Fruit fly (Drosophila melanogaster) whole organism, embryonic: Measurements from ENCODE around the gene CG33932.

Experiments used
- Bgb ChIP-seq: fragments of 200-800 bp; sonication (Bioruptor generic); IDR thresholded peaks from 2 replicates; pipeline ENCODE4 v1.3.6; 2022; ENCODE audit warnings: missing biosample characterization, missing genetic modification characterization; ENCODE audit not compliant: partially characterized antibody
- CG10147 ChIP-seq: fragments of 200-800 bp; sonication (Bioruptor generic); optimal IDR thresholded peaks from 2 replicates; lab custom pipeline; 2019; ENCODE audit warnings: missing biosample characterization, mild to moderate bottlenecking, missing genetic modification characterization, moderate library complexity
- CG12769 ChIP-seq: fragments of 200-800 bp; sonication (Bioruptor generic); optimal IDR thresholded peaks from 2 replicates; lab custom pipeline; 2019; ENCODE audit warnings: missing biosample characterization, mild to moderate bottlenecking, missing genetic modification characterization, moderate library complexity
- CG13894 ChIP-seq: fragments of 200-800 bp; sonication (Bioruptor generic); optimal IDR thresholded peaks from 3 replicates; lab custom pipeline; 2018; ENCODE audit warnings: missing biosample characterization, mild to moderate bottlenecking, missing genetic modification characterization, moderate library complexity
- CG15269 ChIP-seq: fragments of 200-800 bp; sonication (Bioruptor generic); optimal IDR thresholded peaks from 2 replicates; lab custom pipeline; 2018; ENCODE audit warnings: missing biosample characterization, mild to moderate bottlenecking, missing genetic modification characterization, moderate library complexity
- CG15696 ChIP-seq: fragments of 200-800 bp; sonication (Bioruptor generic); optimal IDR thresholded peaks from 2 replicates; lab custom pipeline; 2019; ENCODE audit warnings: missing biosample characterization, mild to moderate bottlenecking, missing genetic modification characterization, moderate library complexity
- CG17385 ChIP-seq: fragments of 200-800 bp; sonication (Bioruptor generic); optimal IDR thresholded peaks from 3 replicates; lab custom pipeline; 2018; ENCODE audit warnings: missing biosample characterization, mild to moderate bottlenecking, missing genetic modification characterization
- CG30020 ChIP-seq: fragments of 200-800 bp; optimal IDR thresholded peaks from 2 replicates; lab custom pipeline; 2019; ENCODE audit warnings: missing biosample characterization, mild to moderate bottlenecking, missing genetic modification characterization, moderate library complexity
- CG3065 ChIP-seq: fragments of 200-800 bp; sonication (Bioruptor generic); optimal IDR thresholded peaks from 2 replicates; lab custom pipeline; 2016; ENCODE audit warnings: missing biosample characterization, missing genetic modification characterization
- CG32767 ChIP-seq: fragments of 200-800 bp; sonication (Bioruptor generic); IDR thresholded peaks from 2 replicates; pipeline ENCODE4 v1.3.6; 2022; ENCODE audit warnings: missing biosample characterization, missing genetic modification characterization
- CG6683 ChIP-seq: fragments of 200-800 bp; sonication (Bioruptor generic); optimal IDR thresholded peaks from 2 replicates; lab custom pipeline; 2017; ENCODE audit warnings: missing biosample characterization, mild to moderate bottlenecking, missing genetic modification characterization, missing genetic modification reagents
- CG6854 ChIP-seq: fragments of 200-800 bp; sonication (Bioruptor generic); optimal IDR thresholded peaks from 3 replicates; lab custom pipeline; 2017; ENCODE audit warnings: missing biosample characterization, mild to moderate bottlenecking, missing genetic modification characterization
- CG7745 ChIP-seq: fragments of 200-800 bp; sonication (Bioruptor generic); optimal IDR thresholded peaks from 2 replicates; lab custom pipeline; 2018; ENCODE audit warnings: missing biosample characterization, mild to moderate bottlenecking, missing genetic modification characterization, moderate library complexity
- CG7839 ChIP-seq: fragments of 200-800 bp; sonication (Bioruptor generic); optimal IDR thresholded peaks from 3 replicates; lab custom pipeline; 2018; ENCODE audit warnings: missing biosample characterization, mild to moderate bottlenecking, missing genetic modification characterization, moderate library complexity
- CG7987 ChIP-seq: fragments of 200-800 bp; sonication (Bioruptor generic); optimal IDR thresholded peaks from 2 replicates; lab custom pipeline; 2018; ENCODE audit warnings: missing biosample characterization, mild to moderate bottlenecking, missing genetic modification characterization, moderate library complexity
- CG8388 ChIP-seq: fragments of 200-800 bp; sonication (Bioruptor generic); optimal IDR thresholded peaks from 2 replicates; lab custom pipeline; 2019; ENCODE audit warnings: missing biosample characterization, mild to moderate bottlenecking, missing genetic modification characterization, moderate library complexity
- CG9437 ChIP-seq: fragments of 200-800 bp; sonication (Bioruptor generic); optimal IDR thresholded peaks from 2 replicates; lab custom pipeline; 2018; ENCODE audit warnings: missing biosample characterization, mild to moderate bottlenecking, missing genetic modification characterization
- CHES-1-like ChIP-seq: fragments of 200-800 bp; sonication (Bioruptor generic); optimal IDR thresholded peaks from 2 replicates; lab custom pipeline; 2016; ENCODE audit warnings: missing biosample characterization, missing genetic modification characterization
- Ets65A ChIP-seq: fragments of 200-800 bp; sonication (Bioruptor generic); peaks from one replicate; lab custom pipeline; 2016; ENCODE audit warnings: missing biosample characterization, missing genetic modification characterization
- Gug ChIP-seq: fragments of 200-800 bp; sonication (Bioruptor generic); IDR thresholded peaks from 4 replicates; pipeline ENCODE4 v1.3.6; 2022; ENCODE audit warnings: missing biosample characterization, missing genetic modification characterization
- HLHmδ ChIP-seq: fragments of 200-800 bp; sonication (Bioruptor generic); optimal IDR thresholded peaks from 2 replicates; lab custom pipeline; 2018; ENCODE audit warnings: missing biosample characterization, mild to moderate bottlenecking, missing genetic modification characterization, moderate library complexity
- Hmr ChIP-seq: fragments of 200-800 bp; sonication (Bioruptor generic); optimal IDR thresholded peaks from 3 replicates; lab custom pipeline; 2017; ENCODE audit warnings: mild to moderate bottlenecking, missing biosample characterization, missing genetic modification reagents, missing genetic modification characterization
- Max ChIP-seq: fragments of 200-800 bp; sonication (Bioruptor generic); optimal IDR thresholded peaks from 2 replicates; lab custom pipeline; 2016; ENCODE audit warnings: missing biosample characterization, mild to moderate bottlenecking, missing genetic modification characterization
- Pdp1 ChIP-seq, 2 experiments: fragments of 200-800 bp; sonication (Bioruptor generic); optimal IDR thresholded peaks; 3 replicates each; lab custom pipeline; 2016; ENCODE audit warnings: missing biosample characterization in 2 of 2, missing genetic modification characterization in 2 of 2, mild to moderate bottlenecking in 1 of 2, moderate library complexity in 1 of 2
- Poxn ChIP-seq: fragments of 200-800 bp; sonication (Bioruptor generic); IDR thresholded peaks from 2 replicates; pipeline ENCODE4 v1.3.6; 2022; ENCODE audit warnings: missing biosample characterization, missing genetic modification characterization
- Ptx1 ChIP-seq: fragments of 200-800 bp; sonication (Bioruptor generic); IDR thresholded peaks from 2 replicates; pipeline ENCODE4 v1.3.6; 2022; ENCODE audit warnings: missing biosample characterization, missing genetic modification characterization
- Sin3A ChIP-seq: fragments of >200 bp; optimal IDR thresholded peaks from 2 replicates; lab custom pipeline; 2018
- Taf1 ChIP-seq: fragments of 200-800 bp; sonication (Bioruptor generic); IDR thresholded peaks from 2 replicates; pipeline ENCODE4 v1.3.6; 2022; ENCODE audit warnings: missing biosample characterization, missing genetic modification characterization
- YL-1 ChIP-seq: fragments of 200-800 bp; sonication (Bioruptor generic); optimal IDR thresholded peaks from 3 replicates; lab custom pipeline; 2017; ENCODE audit warnings: missing biosample characterization, mild to moderate bottlenecking, missing genetic modification characterization
- bbx ChIP-seq: fragments of 200-800 bp; sonication (Bioruptor generic); IDR thresholded peaks from 2 replicates; pipeline ENCODE4 v1.3.6; 2022; ENCODE audit warnings: missing biosample characterization, missing genetic modification characterization; ENCODE audit not compliant: partially characterized antibody
- bsh ChIP-seq, 2 experiments: fragments of 200-800 bp; sonication (Bioruptor generic); optimal IDR thresholded peaks; 2 replicates each; lab custom pipeline; 2017 to 2018; ENCODE audit warnings: mild to moderate bottlenecking in 2 of 2, missing biosample characterization in 2 of 2, missing genetic modification characterization in 2 of 2, moderate library complexity in 1 of 2
- btn ChIP-seq: fragments of 200-800 bp; sonication (Bioruptor generic); optimal IDR thresholded peaks from 2 replicates; lab custom pipeline; 2016; ENCODE audit warnings: missing biosample characterization, missing genetic modification characterization
- dm ChIP-seq: fragments of 200-800 bp; sonication (Bioruptor generic); optimal IDR thresholded peaks from 3 replicates; lab custom pipeline; 2016; ENCODE audit warnings: missing biosample characterization, missing genetic modification characterization
- fd102C ChIP-seq: fragments of 200-800 bp; sonication (Bioruptor generic); optimal IDR thresholded peaks from 2 replicates; lab custom pipeline; 2018; ENCODE audit warnings: missing biosample characterization, mild to moderate bottlenecking, missing genetic modification characterization, moderate library complexity
- gfzf ChIP-seq: fragments of 200-800 bp; sonication (Bioruptor generic); optimal IDR thresholded peaks from 2 replicates; lab custom pipeline; 2016; ENCODE audit warnings: missing biosample characterization, mild to moderate bottlenecking, missing genetic modification characterization, moderate library complexity
- gsb-n ChIP-seq: fragments of 200-800 bp; sonication (Bioruptor generic); optimal IDR thresholded peaks from 3 replicates; lab custom pipeline; 2018; ENCODE audit warnings: missing biosample characterization, mild to moderate bottlenecking, missing genetic modification characterization
- hbn ChIP-seq: fragments of 200-800 bp; sonication (Bioruptor generic); IDR thresholded peaks from 2 replicates; pipeline ENCODE4 v1.3.6; 2022; ENCODE audit warnings: missing biosample characterization, missing genetic modification characterization; ENCODE audit not compliant: partially characterized antibody
- kni ChIP-seq: fragments of 200-800 bp; sonication (Bioruptor generic); optimal IDR thresholded peaks from 3 replicates; lab custom pipeline; 2017; ENCODE audit warnings: mild to moderate bottlenecking, missing biosample characterization, missing genetic modification reagents, missing genetic modification characterization
- maf-S ChIP-seq: fragments of 200-800 bp; sonication (Bioruptor generic); optimal IDR thresholded peaks from 2 replicates; lab custom pipeline; 2016; ENCODE audit warnings: missing biosample characterization, missing genetic modification characterization
- pb ChIP-seq: fragments of 200-800 bp; sonication (Bioruptor generic); optimal IDR thresholded peaks from 3 replicates; lab custom pipeline; 2016; ENCODE audit warnings: missing biosample characterization, missing genetic modification characterization
- ro ChIP-seq: fragments of 200-800 bp; sonication (Bioruptor generic); IDR thresholded peaks from 2 replicates; pipeline ENCODE4 v1.3.6; 2022; ENCODE audit warnings: missing biosample characterization, missing genetic modification characterization
- shn ChIP-seq: fragments of 200-800 bp; sonication (Bioruptor generic); optimal IDR thresholded peaks from 3 replicates; lab custom pipeline; 2016; ENCODE audit warnings: missing biosample characterization, missing genetic modification characterization
- slbo ChIP-seq: fragments of 200-800 bp; sonication (Bioruptor generic); IDR thresholded peaks from 2 replicates; pipeline ENCODE4 v1.3.6; 2022; ENCODE audit warnings: missing biosample characterization, missing genetic modification characterization
- so ChIP-seq: fragments of 200-800 bp; sonication (Bioruptor generic); IDR thresholded peaks from 3 replicates; pipeline ENCODE4 v1.3.6; 2022; ENCODE audit warnings: missing biosample characterization, missing genetic modification characterization
- sqz ChIP-seq: fragments of 200-800 bp; sonication (Bioruptor generic); optimal IDR thresholded peaks from 3 replicates; lab custom pipeline; 2018; ENCODE audit warnings: missing biosample characterization, mild to moderate bottlenecking, missing genetic modification characterization
- ssp ChIP-seq: fragments of 200-800 bp; sonication (Bioruptor generic); IDR thresholded peaks from 2 replicates; pipeline ENCODE4 v1.3.6; 2022; ENCODE audit warnings: missing biosample characterization, missing genetic modification characterization
- tgo ChIP-seq: fragments of 200-800 bp; sonication (Bioruptor generic); IDR thresholded peaks from 3 replicates; pipeline ENCODE4 v1.3.6; 2022; ENCODE audit warnings: missing biosample characterization, missing genetic modification characterization
- unc-4 ChIP-seq: fragments of 200-800 bp; sonication (Bioruptor generic); IDR thresholded peaks from 2 replicates; pipeline ENCODE4 v1.3.6; 2022; ENCODE audit warnings: missing biosample characterization, missing genetic modification characterization; ENCODE audit not compliant: partially characterized antibody
- unpg ChIP-seq: fragments of 200-800 bp; sonication (Bioruptor generic); optimal IDR thresholded peaks from 3 replicates; lab custom pipeline; 2018; ENCODE audit warnings: missing biosample characterization, mild to moderate bottlenecking, missing genetic modification characterization, moderate library complexity
- usp ChIP-seq: fragments of >200 bp; optimal IDR thresholded peaks from 2 replicates; lab custom pipeline; 2017; ENCODE audit warnings: missing biosample characterization, missing genetic modification characterization
- zen2 ChIP-seq: fragments of 200-800 bp; sonication (Bioruptor generic); IDR thresholded peaks from 3 replicates; pipeline ENCODE4 v1.3.6; 2022; ENCODE audit warnings: missing biosample characterization, missing genetic modification characterization; ENCODE audit not compliant: partially characterized antibody

The CG33932 gene

dm6 chrX:19704083-19704482 is 40.1 kb upstream of the CG33932 start, which contains the start of the genes CG14230 and CG14232 (continued):
- TF ChIP-seq Bgb (GFP tag; lab: Robert Waterston, UW): no peak
- no peak for TF ChIP-seq bbx (GFP tag; lab: Robert Waterston, UW)
- TF ChIP-seq ssp: no peak
- no peak for TF ChIP-seq CG17385 (GFP tag; lab: Kevin White, UChicago)
- TF ChIP-seq hbn: peak; percentile 30; the same call in 1 of the 2 replicates
- peak; percentile 84 for TF ChIP-seq Sin3A (lab: Kevin White, UChicago)
- TF ChIP-seq Hmr: no peak
- no peak for TF ChIP-seq tgo (GFP tag; lab: Robert Waterston, UW)
- no peak for TF ChIP-seq CG7839 (tag; lab: Kevin White, UChicago)
- no peak for TF ChIP-seq gsb-n (tag; lab: Kevin White, UChicago)
- no peak for TF ChIP-seq shn
- no peak for TF ChIP-seq CG7745 (tag; lab: Kevin White, UChicago)
- no peak for TF ChIP-seq CG12769
- TF ChIP-seq Ptx1 (GFP tag; lab: Robert Waterston, UW): no peak
- no peak for TF ChIP-seq CG15269
- no peak for TF ChIP-seq CG32767 (GFP tag; lab: Robert Waterston, UW)
- peak; percentile 87 for TF ChIP-seq gfzf (GFP tag; lab: Kevin White, UChicago)
- peak; percentile 47 for TF ChIP-seq CG30020
- peak; percentile 84 for TF ChIP-seq dm (GFP tag; lab: Kevin White, UChicago)
- no peak for TF ChIP-seq maf-S (GFP tag; lab: Kevin White, UChicago)
- no peak for TF ChIP-seq Taf1 (GFP tag; lab: Robert Waterston, UW)
- TF ChIP-seq HLHmδ (GFP tag; lab: Kevin White, UChicago): no peak
- TF ChIP-seq bsh (GFP tag; optimal IDR thresholded peaks at IDR 0.05; lab: Kevin White, UChicago): no peak
- no peak for TF ChIP-seq Gug (GFP tag; lab: Robert Waterston, UW)
- TF ChIP-seq kni: no peak
- no peak for TF ChIP-seq CG15696 (tag; lab: Kevin White, UChicago)
- no peak for TF ChIP-seq fd102C (GFP tag; lab: Kevin White, UChicago)
- 0 out of 2 replicates have a peak, but pooled peaks have one; percentile 15 for TF ChIP-seq unc-4 (GFP tag; lab: Robert Waterston, UW)
- no peak for TF ChIP-seq CG8388 (GFP tag; lab: Kevin White, UChicago)
- TF ChIP-seq Poxn: no peak
- TF ChIP-seq CG6683 (GFP tag; lab: Kevin White, UChicago): no peak
- no peak for TF ChIP-seq CG7987 (GFP tag; lab: Kevin White, UChicago)
- no peak for TF ChIP-seq usp (GFP tag; lab: Kevin White, UChicago)
- TF ChIP-seq btn: no peak
- no peak for TF ChIP-seq sqz (GFP tag; lab: Kevin White, UChicago)
- TF ChIP-seq CG13894 (tag; lab: Kevin White, UChicago): no peak
- no peak for TF ChIP-seq slbo (GFP tag; lab: Robert Waterston, UW)
- peak; percentile 37 for TF ChIP-seq Max (GFP tag; lab: Kevin White, UChicago)
- TF ChIP-seq so (GFP tag; lab: Robert Waterston, UW): no peak
- no peak for TF ChIP-seq CG10147 (GFP tag; lab: Kevin White, UChicago)
- peak; percentile 62 for TF ChIP-seq CHES-1-like
- TF ChIP-seq Ets65A: peak; percentile 90
- no peak for TF ChIP-seq pb (GFP tag; lab: Kevin White, UChicago)
- TF ChIP-seq CG6854: no peak
- no peak for TF ChIP-seq unpg (GFP tag; lab: Kevin White, UChicago)
- no peak for TF ChIP-seq CG3065 (GFP tag; lab: Kevin White, UChicago)
- TF ChIP-seq YL-1 (GFP tag; lab: Kevin White, UChicago): peak; percentile 87
- no peak for TF ChIP-seq CG9437 (GFP tag; lab: Kevin White, UChicago)
- no peak for TF ChIP-seq zen2 (GFP tag; lab: Robert Waterston, UW)
- peak in 1 of 2 experiments; percentile 28 for TF ChIP-seq Pdp1 (GFP tag; optimal IDR thresholded peaks at IDR 0.05; lab: Kevin White, UChicago)
- no peak for TF ChIP-seq ro (GFP tag; lab: Robert Waterston, UW)
